Worm (Caenorhabditis elegans): Measurements from ENCODE around the gene F13B12.6.
A peak's percentile ranks its signal among the peaks of the same experiment; 100 is the strongest.

DNA sequence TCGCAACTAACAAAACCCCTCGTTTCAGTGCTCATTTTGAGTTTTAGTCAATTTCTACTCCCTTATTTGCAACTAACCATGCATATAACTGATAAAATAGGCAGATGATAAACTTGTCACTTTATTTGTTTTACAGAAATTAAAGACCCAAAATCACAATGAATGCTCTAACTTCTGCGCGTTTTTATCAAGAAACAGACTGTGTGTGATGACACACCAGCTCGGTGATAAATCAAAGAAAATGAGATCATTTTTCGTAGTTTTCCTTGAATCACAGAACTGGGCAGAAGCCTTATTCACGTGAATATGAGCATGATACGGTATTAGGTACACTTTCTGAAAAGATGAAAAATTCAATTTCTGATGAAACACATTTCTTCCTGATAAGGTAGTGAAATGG lies 45.4 kb upstream of the F13B12.6 start:
- TF ChIP-seq elt-1 (tag; optimal IDR thresholded peaks at IDR 0.05) (no peak), aly-2 (tag; optimal IDR thresholded peaks at IDR 0.05) (no peak), fos-1 (tag; optimal IDR thresholded peaks at IDR 0.05) (peak; percentile 98), blmp-1 (tag; optimal IDR thresholded peaks at IDR 0.05; ENCODE audit: insufficient read depth) (no peak), ceh-82 (tag; optimal IDR thresholded peaks at IDR 0.05) (no peak), unc-62 (GFP tag; optimal IDR thresholded peaks at IDR 0.05) (no peak), nhr-77 (tag; optimal IDR thresholded peaks at IDR 0.05) (no peak), ama-1 (optimal IDR thresholded peaks at IDR 0.05) (no peak)

All from whole organism, L2 larva.